Fruit fly (Drosophila melanogaster) whole organism, embryonic: Measurements from ENCODE around the gene CG17190.

Experiments used
- CG10959 ChIP-seq: fragments of 200-800 bp; sonication (Bioruptor generic); IDR thresholded peaks from 2 replicates; pipeline ENCODE4 v1.3.6; 2022; ENCODE audit warnings: missing biosample characterization, missing genetic modification characterization
- CG11247 ChIP-seq: fragments of 200-800 bp; sonication (Bioruptor generic); IDR thresholded peaks from 2 replicates; pipeline ENCODE4 v1.3.6; 2022; ENCODE audit warnings: missing biosample characterization, missing genetic modification characterization
- CG11504 ChIP-seq: fragments of 200-800 bp; sonication (Bioruptor generic); optimal IDR thresholded peaks from 3 replicates; lab custom pipeline; 2019; ENCODE audit warnings: missing biosample characterization, mild to moderate bottlenecking, missing genetic modification characterization, moderate library complexity
- CG12659 ChIP-seq: fragments of 200-800 bp; sonication (Bioruptor generic); optimal IDR thresholded peaks from 3 replicates; lab custom pipeline; 2017; ENCODE audit warnings: mild to moderate bottlenecking, missing biosample characterization, missing genetic modification reagents, missing genetic modification characterization
- CG12769 ChIP-seq: fragments of 200-800 bp; sonication (Bioruptor generic); optimal IDR thresholded peaks from 2 replicates; lab custom pipeline; 2019; ENCODE audit warnings: missing biosample characterization, mild to moderate bottlenecking, missing genetic modification characterization, moderate library complexity
- CG15269 ChIP-seq: fragments of 200-800 bp; sonication (Bioruptor generic); optimal IDR thresholded peaks from 2 replicates; lab custom pipeline; 2018; ENCODE audit warnings: missing biosample characterization, mild to moderate bottlenecking, missing genetic modification characterization, moderate library complexity
- CG16815 ChIP-seq: fragments of 200-800 bp; sonication (Bioruptor generic); optimal IDR thresholded peaks from 3 replicates; lab custom pipeline; 2017; ENCODE audit warnings: missing biosample characterization, mild to moderate bottlenecking, missing genetic modification characterization
- CG16863 ChIP-seq: fragments of 200-800 bp; sonication (Bioruptor generic); optimal IDR thresholded peaks from 3 replicates; lab custom pipeline; 2016; ENCODE audit warnings: missing biosample characterization, missing genetic modification characterization
- CG17829 ChIP-seq: fragments of 200-800 bp; optimal IDR thresholded peaks from 2 replicates; lab custom pipeline; 2019; ENCODE audit warnings: missing biosample characterization, mild to moderate bottlenecking, missing genetic modification characterization, moderate library complexity
- CG17912 ChIP-seq: fragments of 200-800 bp; sonication (Bioruptor generic); optimal IDR thresholded peaks from 2 replicates; lab custom pipeline; 2018; ENCODE audit warnings: missing biosample characterization, mild to moderate bottlenecking, missing genetic modification characterization
- CG2116 ChIP-seq: fragments of 200-800 bp; sonication (Bioruptor generic); optimal IDR thresholded peaks from 3 replicates; lab custom pipeline; 2018; ENCODE audit warnings: missing biosample characterization, mild to moderate bottlenecking, missing genetic modification characterization
- CG2199 ChIP-seq: fragments of 200-800 bp; sonication (Bioruptor generic); IDR thresholded peaks from 3 replicates; pipeline ENCODE4 v1.3.6; 2022; ENCODE audit warnings: missing biosample characterization, missing genetic modification characterization
- CG2202 ChIP-seq: fragments of 200-800 bp; sonication (Bioruptor generic); optimal IDR thresholded peaks from 2 replicates; lab custom pipeline; 2018; ENCODE audit warnings: missing biosample characterization, mild to moderate bottlenecking, missing genetic modification characterization
- CG4820 ChIP-seq: fragments of 200-800 bp; sonication (Bioruptor generic); optimal IDR thresholded peaks from 3 replicates; lab custom pipeline; 2016; ENCODE audit warnings: missing biosample characterization, missing genetic modification characterization
- CG6854 ChIP-seq: fragments of 200-800 bp; sonication (Bioruptor generic); optimal IDR thresholded peaks from 3 replicates; lab custom pipeline; 2017; ENCODE audit warnings: missing biosample characterization, mild to moderate bottlenecking, missing genetic modification characterization
- CG7556 ChIP-seq: fragments of 200-800 bp; sonication (Bioruptor generic); optimal IDR thresholded peaks from 2 replicates; lab custom pipeline; 2017; ENCODE audit warnings: missing biosample characterization, mild to moderate bottlenecking, missing genetic modification characterization
- CG8765 ChIP-seq: fragments of 200-800 bp; sonication (Bioruptor generic); IDR thresholded peaks from 2 replicates; pipeline ENCODE4 v1.3.6; 2022; ENCODE audit warnings: missing biosample characterization, missing genetic modification characterization
- Eip74EF ChIP-seq, 2 experiments: fragments of 200-800 bp in 1 of 2; fragments of >200 bp in 1 of 2; sonication (Bioruptor generic) in 1 of 2; optimal IDR thresholded peaks; 2 replicates each; lab custom pipeline; 2017 to 2019; ENCODE audit warnings: missing biosample characterization in 2 of 2, missing genetic modification characterization in 2 of 2, mild to moderate bottlenecking in 1 of 2, moderate library complexity in 1 of 2
- GATAe ChIP-seq: fragments of 200-800 bp; sonication (Bioruptor generic); conservative IDR thresholded peaks from 2 replicates; pipeline ENCODE4 v1.3.6; 2022; ENCODE audit warnings: missing biosample characterization, missing genetic modification characterization
- HmgD ChIP-seq: fragments of 200-800 bp; sonication (Bioruptor generic); optimal IDR thresholded peaks from 3 replicates; lab custom pipeline; 2016; ENCODE audit warnings: missing biosample characterization, missing genetic modification characterization
- HmgZ ChIP-seq: fragments of 200-800 bp; sonication (Bioruptor generic); optimal IDR thresholded peaks from 2 replicates; lab custom pipeline; 2018; ENCODE audit warnings: missing biosample characterization, mild to moderate bottlenecking, missing genetic modification characterization
- Hsf ChIP-seq: fragments of 200-800 bp; sonication (Bioruptor generic); optimal IDR thresholded peaks from 3 replicates; lab custom pipeline; 2016; ENCODE audit warnings: missing biosample characterization, missing genetic modification characterization
- Lpt ChIP-seq: fragments of >200 bp; optimal IDR thresholded peaks from 2 replicates; lab custom pipeline; 2018; ENCODE audit warnings: missing biosample characterization, missing genetic modification characterization
- Mrtf ChIP-seq: fragments of 200-800 bp; sonication (Bioruptor generic); IDR thresholded peaks from 3 replicates; pipeline ENCODE4 v1.3.6; 2022; ENCODE audit warnings: missing biosample characterization, missing genetic modification characterization
- NC2β ChIP-seq: fragments of 200-800 bp; sonication (Bioruptor generic); optimal IDR thresholded peaks from 2 replicates; lab custom pipeline; 2016; ENCODE audit warnings: missing biosample characterization, missing genetic modification characterization
- Neu2 ChIP-seq: fragments of 200-800 bp; sonication (Bioruptor generic); optimal IDR thresholded peaks from 3 replicates; lab custom pipeline; 2016; ENCODE audit warnings: missing biosample characterization, missing genetic modification characterization, borderline replicate concordance
- Pdp1 ChIP-seq, 2 experiments: fragments of 200-800 bp; sonication (Bioruptor generic); optimal IDR thresholded peaks; 3 replicates each; lab custom pipeline; 2016; ENCODE audit warnings: missing biosample characterization in 2 of 2, missing genetic modification characterization in 2 of 2, mild to moderate bottlenecking in 1 of 2, moderate library complexity in 1 of 2
- Ravus ChIP-seq: fragments of 200-800 bp; sonication (Bioruptor generic); IDR thresholded peaks from 2 replicates; pipeline ENCODE4 v1.3.6; 2022; ENCODE audit warnings: missing biosample characterization, missing genetic modification characterization
- Sry-β ChIP-seq: fragments of 200-800 bp; sonication (Bioruptor generic); optimal IDR thresholded peaks from 2 replicates; lab custom pipeline; 2018; ENCODE audit warnings: missing biosample characterization, mild to moderate bottlenecking, missing genetic modification characterization, moderate library complexity
- Sry-δ ChIP-seq: fragments of 200-800 bp; sonication (Bioruptor generic); optimal IDR thresholded peaks from 2 replicates; lab custom pipeline; 2016; ENCODE audit warnings: missing biosample characterization, missing genetic modification characterization
- aop ChIP-seq: fragments of 200-800 bp; sonication (Bioruptor generic); IDR thresholded peaks from 2 replicates; pipeline ENCODE4 v1.3.6; 2022; ENCODE audit warnings: missing biosample characterization, missing genetic modification characterization
- bbx ChIP-seq: fragments of 200-800 bp; sonication (Bioruptor generic); IDR thresholded peaks from 2 replicates; pipeline ENCODE4 v1.3.6; 2022; ENCODE audit warnings: missing biosample characterization, missing genetic modification characterization; ENCODE audit not compliant: partially characterized antibody
- ewg ChIP-seq: fragments of 200-800 bp; sonication (Bioruptor generic); optimal IDR thresholded peaks from 3 replicates; lab custom pipeline; 2017; ENCODE audit warnings: mild to moderate bottlenecking, missing biosample characterization, missing genetic modification reagents, missing genetic modification characterization
- jumu ChIP-seq: fragments of 200-800 bp; sonication (Bioruptor generic); optimal IDR thresholded peaks from 3 replicates; lab custom pipeline; 2016; ENCODE audit warnings: missing biosample characterization, missing genetic modification characterization
- kni ChIP-seq: fragments of 200-800 bp; sonication (Bioruptor generic); optimal IDR thresholded peaks from 3 replicates; lab custom pipeline; 2017; ENCODE audit warnings: mild to moderate bottlenecking, missing biosample characterization, missing genetic modification reagents, missing genetic modification characterization
- lab ChIP-seq: fragments of 200-800 bp; sonication (Bioruptor generic); optimal IDR thresholded peaks from 3 replicates; lab custom pipeline; 2017; ENCODE audit warnings: missing biosample characterization, missing genetic modification characterization, mild to moderate bottlenecking, moderate library complexity, missing genetic modification reagents
- lilli ChIP-seq: fragments of 200-800 bp; sonication (Bioruptor generic); optimal IDR thresholded peaks from 3 replicates; lab custom pipeline; 2016; ENCODE audit warnings: missing biosample characterization, missing genetic modification characterization
- lov ChIP-seq, 2 experiments: fragments of 200-800 bp in 1 of 2; fragments of >200 bp in 1 of 2; sonication (Bioruptor generic) in 1 of 2; IDR thresholded peaks in 1 of 2; optimal IDR thresholded peaks in 1 of 2; 2 replicates in 1 of 2; 3 replicates in 1 of 2; pipeline versions ENCODE4 v1.3.6 to Lab custom; 2017 to 2022; ENCODE audit warnings: missing biosample characterization in 1 of 2, missing genetic modification characterization in 1 of 2
- p53 ChIP-seq: fragments of 200-800 bp; sonication (Bioruptor generic); optimal IDR thresholded peaks from 2 replicates; lab custom pipeline; 2016; ENCODE audit warnings: missing biosample characterization, missing genetic modification characterization
- peb ChIP-seq: fragments of 200-800 bp; sonication (Bioruptor generic); IDR thresholded peaks from 2 replicates; pipeline ENCODE4 v1.3.6; 2022; ENCODE audit warnings: missing biosample characterization, missing genetic modification characterization
- psq ChIP-seq: fragments of 200-800 bp; sonication (Bioruptor generic); optimal IDR thresholded peaks from 2 replicates; lab custom pipeline; 2017; ENCODE audit warnings: missing biosample characterization, missing genetic modification characterization
- run ChIP-seq: fragments of 200-800 bp; sonication (Bioruptor generic); optimal IDR thresholded peaks from 3 replicates; lab custom pipeline; 2018; ENCODE audit warnings: missing biosample characterization, mild to moderate bottlenecking, missing genetic modification characterization
- shn ChIP-seq: fragments of 200-800 bp; sonication (Bioruptor generic); optimal IDR thresholded peaks from 3 replicates; lab custom pipeline; 2016; ENCODE audit warnings: missing biosample characterization, missing genetic modification characterization
- sim ChIP-seq: fragments of 200-800 bp; sonication (Bioruptor generic); IDR thresholded peaks from 2 replicates; pipeline ENCODE4 v1.3.6; 2022; ENCODE audit warnings: missing biosample characterization, missing genetic modification characterization
- tx ChIP-seq: fragments of 200-800 bp; sonication (Bioruptor generic); optimal IDR thresholded peaks from 2 replicates; lab custom pipeline; 2016; ENCODE audit warnings: missing biosample characterization, missing genetic modification characterization
- wor ChIP-seq: fragments of 200-800 bp; sonication (Bioruptor generic); IDR thresholded peaks from 2 replicates; pipeline ENCODE4 v1.3.6; 2022; ENCODE audit warnings: missing biosample characterization, missing genetic modification characterization
- yki ChIP-seq: fragments of >200 bp; optimal IDR thresholded peaks from 3 replicates; lab custom pipeline; 2018
- zen2 ChIP-seq: fragments of 200-800 bp; sonication (Bioruptor generic); IDR thresholded peaks from 3 replicates; pipeline ENCODE4 v1.3.6; 2022; ENCODE audit warnings: missing biosample characterization, missing genetic modification characterization; ENCODE audit not compliant: partially characterized antibody
- zfh2 ChIP-seq: fragments of 200-800 bp; sonication (Bioruptor generic); optimal IDR thresholded peaks from 2 replicates; lab custom pipeline; 2016; ENCODE audit warnings: missing biosample characterization, missing genetic modification characterization

The CG17190 gene

dm6 chr3R:20021152-20021769, 8.0 kb upstream of the CG17190 start, which contains the start of the genes PIG-L and psidin (continued):
- TF ChIP-seq CG6854 (GFP tag; lab: Kevin White, UChicago) = no peak
- peak; percentile 80 for TF ChIP-seq CG11504 (tag; lab: Kevin White, UChicago)
- TF ChIP-seq CG15269 (tag; lab: Kevin White, UChicago) = peak; percentile 89
- peak; percentile 11; the same call in 1 of the 2 replicates for TF ChIP-seq Ravus (GFP tag; lab: Robert Waterston, UW)
- TF ChIP-seq CG8765 (GFP tag; lab: Robert Waterston, UW) = peak; percentile 58
- TF ChIP-seq Neu2 = peak; percentile 3
- TF ChIP-seq ewg (GFP tag; lab: Kevin White, UChicago) = peak; percentile 48
- TF ChIP-seq Eip74EF (GFP tag; optimal IDR thresholded peaks at IDR 0.05; lab: Kevin White, UChicago) = no peak
- no peak for TF ChIP-seq CG17912 (GFP tag; lab: Kevin White, UChicago)
- peak; percentile 68 for TF ChIP-seq CG2116 (GFP tag; lab: Kevin White, UChicago)
- peak; percentile 60; the same call in 1 of the 2 replicates for TF ChIP-seq CG11247 (GFP tag; lab: Robert Waterston, UW)
- no peak for TF ChIP-seq lab (GFP tag; lab: Kevin White, UChicago)
- TF ChIP-seq CG16863 (GFP tag; lab: Kevin White, UChicago) = peak; percentile 82
- no peak for TF ChIP-seq lov (optimal IDR thresholded peaks at IDR 0.05; lab: Kevin White, UChicago)
- peak; percentile 41; the same call in 1 of the 3 replicates for TF ChIP-seq lov (GFP tag; IDR thresholded peaks at IDR 0.05; lab: Robert Waterston, UW)
- TF ChIP-seq zfh2 (GFP tag; lab: Kevin White, UChicago) = peak; percentile 81
- TF ChIP-seq tx (GFP tag; lab: Kevin White, UChicago) = peak; percentile 68
- TF ChIP-seq CG16815 (GFP tag; lab: Kevin White, UChicago) = peak; percentile 75
- peak; percentile 42; the same call in 2 of the 3 replicates for TF ChIP-seq Mrtf (GFP tag; lab: Robert Waterston, UW)
- peak; percentile 56 for TF ChIP-seq run (tag; lab: Kevin White, UChicago)
- peak; percentile 89 for TF ChIP-seq Hsf (GFP tag; lab: Kevin White, UChicago)
- TF ChIP-seq Lpt = no peak
- peak; percentile 94 for TF ChIP-seq zen2
- peak; percentile 54 for TF ChIP-seq HmgZ (tag; lab: Kevin White, UChicago)
- peak; percentile 92 for TF ChIP-seq Sry-δ (GFP tag; lab: Kevin White, UChicago)
- TF ChIP-seq HmgD (GFP tag; lab: Kevin White, UChicago) = no peak
- TF ChIP-seq wor (GFP tag; lab: Robert Waterston, UW) = peak; percentile 55
- peak; percentile 40; the same call in 1 of the 2 replicates for TF ChIP-seq CG10959
- TF ChIP-seq CG2199 (GFP tag; lab: Robert Waterston, UW) = 0 out of 3 replicates have a peak, but pooled peaks have one; percentile 47
- TF ChIP-seq bbx = peak; percentile 95
- TF ChIP-seq GATAe (GFP tag; lab: Robert Waterston, UW) = peak; percentile 22; the same call in 1 of the 2 replicates
- TF ChIP-seq lilli (GFP tag; lab: Kevin White, UChicago) = peak; percentile 86
- TF ChIP-seq CG4820 (GFP tag; lab: Kevin White, UChicago) = peak; percentile 67
- TF ChIP-seq psq (GFP tag; lab: Kevin White, UChicago) = peak; percentile 38
- no peak for TF ChIP-seq peb
- TF ChIP-seq Sry-β = peak; percentile 53
- no peak for TF ChIP-seq sim
- peak; percentile 80 for TF ChIP-seq NC2β (GFP tag; lab: Kevin White, UChicago)
- peak; percentile 86 for TF ChIP-seq CG7556 (GFP tag; lab: Kevin White, UChicago)
- peak; percentile 55 to 81 for TF ChIP-seq Pdp1 (GFP tag; optimal IDR thresholded peaks at IDR 0.05; lab: Kevin White, UChicago)
- peak; percentile 61 for TF ChIP-seq shn
- TF ChIP-seq aop (GFP tag; lab: Robert Waterston, UW) = no peak
- peak; percentile 52 for TF ChIP-seq CG2202 (tag; lab: Kevin White, UChicago)
- TF ChIP-seq yki (lab: Kevin White, UChicago) = no peak
- TF ChIP-seq kni (GFP tag; lab: Kevin White, UChicago) = no peak
- TF ChIP-seq CG12769 = no peak
- peak; percentile 91 for TF ChIP-seq CG17829
- TF ChIP-seq p53 (GFP tag; lab: Kevin White, UChicago) = peak; percentile 12
- peak; percentile 90 for TF ChIP-seq CG12659
- TF ChIP-seq jumu = peak; percentile 57
